Worm (Caenorhabditis elegans): ENCODE measurements around the gene F59F4.3.

F59F4.3 gene

ce11 chrX:15822197-15822596 is 25.2 kb downstream of the F59F4.3 start, which contains the start of gene Y7A5A.8:
Y7A5A.8 (plus strand) TSS chrX:15822497.
- TF ChIP-seq aly-2 (tag; optimal IDR thresholded peaks at IDR 0.05) (no peak), skn-1 (tag; optimal IDR thresholded peaks at IDR 0.05) (no peak), dpl-1 (GFP tag; optimal IDR thresholded peaks at IDR 0.05) (no peak), C16A3.4 (tag; optimal IDR thresholded peaks at IDR 0.05) (no peak), ceh-8 (GFP tag; optimal IDR thresholded peaks at IDR 0.05) (no peak), sox-4 (tag; optimal IDR thresholded peaks at IDR 0.05) (no peak), mep-1 (tag; optimal IDR thresholded peaks at IDR 0.05) (no peak), nhr-28 (tag; optimal IDR thresholded peaks at IDR 0.05) (no peak), nhr-20 (tag; optimal IDR thresholded peaks at IDR 0.05) (no peak), pag-3 (tag; optimal IDR thresholded peaks at IDR 0.05; ENCODE audit: borderline replicate concordance, insufficient read depth) (no peak), blmp-1 (tag; optimal IDR thresholded peaks at IDR 0.05) (no peak)

DNA sequence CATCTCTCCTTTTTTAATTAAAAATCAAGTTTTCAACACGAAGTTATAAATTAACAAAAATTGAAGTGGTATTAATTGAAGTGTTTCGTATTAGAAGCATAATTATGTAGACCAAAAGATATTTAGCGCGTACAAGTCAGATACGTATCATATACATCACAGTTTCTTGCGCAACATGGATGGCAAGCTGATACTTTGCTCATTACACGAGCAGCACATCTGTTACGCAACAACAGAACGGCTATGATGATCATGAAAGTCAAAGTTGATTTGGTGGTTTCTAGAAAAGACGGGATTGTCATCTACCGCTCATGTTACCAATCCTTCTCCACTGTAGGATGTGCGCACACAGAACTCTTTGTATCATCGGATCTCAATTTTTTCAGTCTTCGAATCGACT is 32.8 kb downstream of the F59F4.3 start:
- no peak for TF ChIP-seq hpl-2 (GFP tag; optimal IDR thresholded peaks at IDR 0.05)
- TF ChIP-seq ztf-4 (tag; optimal IDR thresholded peaks at IDR 0.05), result no peak
- TF ChIP-seq pax-3 (tag; optimal IDR thresholded peaks at IDR 0.05), result no peak

- TF ChIP-seq rnt-1 (tag; optimal IDR thresholded peaks at IDR 0.05) (no peak), nhr-12 (tag; optimal IDR thresholded peaks at IDR 0.05) (no peak), nhr-76 (tag; optimal IDR thresholded peaks at IDR 0.05) (no peak), nhr-71 (tag; optimal IDR thresholded peaks at IDR 0.05) (no peak), ceh-63 (GFP tag; optimal IDR thresholded peaks at IDR 0.05) (no peak), swsn-7 (tag; optimal IDR thresholded peaks at IDR 0.05) (no peak), vab-15 (tag; optimal IDR thresholded peaks at IDR 0.05) (no peak), efl-3 (GFP tag; optimal IDR thresholded peaks at IDR 0.05) (no peak)
These were observed 36.1 kb downstream of the F59F4.3 start for ce11 chrX:15811341-15811740.

DNA sequence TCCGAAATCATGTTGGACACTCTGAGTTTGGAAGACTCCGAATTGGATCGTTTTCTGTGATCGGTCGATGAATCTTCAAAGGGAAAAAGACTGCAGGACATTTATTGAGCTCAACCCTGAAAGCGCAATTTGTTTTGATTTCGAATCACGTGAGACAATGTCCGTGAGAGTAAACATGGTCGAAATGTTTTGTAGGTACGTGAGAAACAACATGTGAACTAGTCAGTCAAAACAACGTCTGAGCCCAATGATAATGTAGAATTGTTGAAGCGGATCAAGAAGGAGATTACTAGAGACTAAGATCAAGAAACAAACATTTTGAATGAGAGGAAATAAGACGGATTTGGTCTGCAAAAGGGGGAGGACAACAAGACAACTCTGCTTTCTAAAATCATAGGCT is 43.3 kb downstream of the F59F4.3 start, which contains the start of gene Y7A5A.7:
Gene Y7A5A.7 (minus strand): TSS at position 101 of the 400 bp plus-strand sequence.
- TF ChIP-seq fkh-8 (tag; optimal IDR thresholded peaks at IDR 0.05) (peak; percentile 52), pqm-1 (tag; optimal IDR thresholded peaks at IDR 0.05) (no peak), ceh-88 (GFP tag; IDR thresholded peaks at IDR 0.05) (no peak), fkh-4 (tag; optimal IDR thresholded peaks at IDR 0.05; ENCODE audit: borderline replicate concordance) (no peak), efl-3 (GFP tag; optimal IDR thresholded peaks at IDR 0.05) (no peak), F16B12.6 (tag; optimal IDR thresholded peaks at IDR 0.05) (no peak)

DNA sequence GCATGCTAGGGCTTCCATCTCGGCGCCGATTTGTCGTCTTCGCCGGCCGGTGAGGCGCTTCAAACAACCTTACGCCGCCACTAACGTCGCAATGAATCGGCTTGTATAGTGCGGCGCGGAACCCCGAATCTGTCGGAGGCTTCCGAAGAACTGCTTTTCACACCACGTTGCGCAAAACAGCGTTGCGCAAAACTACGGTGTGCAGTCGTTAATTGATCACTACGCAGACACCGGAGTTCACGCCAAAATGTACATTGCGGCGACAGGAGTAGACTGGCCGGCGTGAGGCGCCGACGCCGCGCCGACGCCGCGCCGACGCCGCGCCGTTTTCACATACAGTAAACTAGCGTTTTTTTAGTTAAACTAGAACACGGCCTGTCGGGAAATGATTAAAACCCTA is 45.6 kb downstream of the F59F4.3 start:
- TF ChIP-seq ama-1 (optimal IDR thresholded peaks at IDR 0.05) (no peak), hlh-17 (GFP tag; optimal IDR thresholded peaks at IDR 0.05; ENCODE audit: borderline replicate concordance) (no peak), tbx-2 (tag; optimal IDR thresholded peaks at IDR 0.05) (no peak), fos-1 (tag; optimal IDR thresholded peaks at IDR 0.05) (no peak), ceh-88 (GFP tag; IDR thresholded peaks at IDR 0.05) (no peak), ceh-63 (GFP tag; optimal IDR thresholded peaks at IDR 0.05) (no peak), unc-62 (GFP tag; optimal IDR thresholded peaks at IDR 0.05) (no peak), nhr-19 (GFP tag; conservative IDR thresholded peaks at IDR 0.05) (no peak), fkh-8 (tag; optimal IDR thresholded peaks at IDR 0.05) (no peak), elt-3 (tag; optimal IDR thresholded peaks at IDR 0.05) (no peak)

ce11 chrX:15799595-15799994 is 47.8 kb downstream of the F59F4.3 start, which contains the start of gene Y7A5A.6:
Y7A5A.6 (minus strand) TSS chrX:15799695.
- TF ChIP-seq nhr-90 (tag; optimal IDR thresholded peaks at IDR 0.05; ENCODE audit: poor library complexity) (no peak), elt-2 (tag; optimal IDR thresholded peaks at IDR 0.05) (peak; percentile 35)
